Fruit fly (Drosophila melanogaster) whole organism: ENCODE results near the gene CG31038.

ENCODE experiments used
- CG8478 ChIP-seq: fragments of >200 bp; optimal IDR thresholded peaks from 2 replicates; lab custom pipeline; 2018; ENCODE audit warnings: inconsistent platforms
- Dll ChIP-seq: fragments of >200 bp; optimal IDR thresholded peaks from 2 replicates; lab custom pipeline; 2017
- EcR ChIP-seq, 2 experiments: fragments of >200 bp; optimal IDR thresholded peaks; 2 replicates each; lab custom pipeline; 2017; ENCODE audit warnings: missing biosample characterization in 2 of 2, missing genetic modification characterization in 2 of 2, missing genetic modification reagents in 2 of 2
- pan ChIP-seq: fragments of >200 bp; optimal IDR thresholded peaks from 2 replicates; lab custom pipeline; 2017
- psq ChIP-seq: fragments of >200 bp; optimal IDR thresholded peaks from 2 replicates; lab custom pipeline; 2017
- usp ChIP-seq: fragments of >200 bp; optimal IDR thresholded peaks from 2 replicates; lab custom pipeline; 2017; ENCODE audit warnings: missing biosample characterization, missing genetic modification characterization, mixed read lengths

Gene CG31038

DNA sequence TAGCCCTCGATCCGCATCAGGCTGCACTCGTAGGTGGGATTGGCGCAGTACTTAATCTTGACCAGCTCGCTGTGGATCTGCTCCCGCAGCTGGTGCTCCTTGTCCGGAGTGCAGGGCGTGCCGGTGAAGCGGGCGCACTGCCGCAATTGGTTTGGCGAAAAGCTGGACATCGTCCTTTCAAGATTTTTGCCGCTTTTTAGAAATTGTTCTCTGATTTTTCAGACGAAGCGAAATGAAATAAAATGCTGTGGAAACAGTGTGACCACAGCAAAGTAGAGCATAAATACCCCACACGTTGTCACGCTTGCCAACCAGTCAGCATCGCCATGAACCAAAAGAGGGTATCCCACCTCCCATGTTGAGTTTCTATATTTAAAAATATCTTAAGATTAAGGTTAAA, 19.6 kb upstream of the CG31038 start, which contains the start of gene dgt1:
Gene dgt1, minus strand, starts transcription at position 264 of the 400 bp plus-strand sequence.
- TF ChIP-seq usp (no peak), CG8478 (lab: Kevin White, UChicago) (no peak), EcR (GFP tag; optimal IDR thresholded peaks at IDR 0.05; lab: Kevin White, UChicago) (no peak), Dll (lab: Kevin White, UChicago) (no peak), psq (no peak), pan (lab: Kevin White, UChicago) (no peak)

DNA sequence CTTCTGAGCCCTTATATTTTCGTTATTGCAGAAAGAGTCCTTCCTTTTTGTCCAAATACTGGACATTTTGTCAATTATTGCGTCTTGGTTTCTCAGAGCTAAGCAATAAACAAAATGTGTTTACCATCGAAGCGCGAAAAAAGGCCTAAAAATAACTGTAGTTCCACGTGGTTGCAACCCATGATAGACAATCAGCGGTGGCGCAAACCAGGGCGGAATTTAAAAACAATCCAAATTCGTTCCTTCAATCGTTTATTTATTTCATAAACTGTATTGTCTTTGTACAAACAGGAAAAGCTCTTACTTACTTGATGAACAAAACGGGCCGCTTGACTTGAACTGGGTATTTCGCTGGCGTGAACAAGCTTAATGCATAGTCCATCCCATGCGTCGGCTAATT, 18.1 kb upstream of the CG31038 start, which contains the start of gene CG7824:
Gene CG7824, minus strand, starts transcription at position 131 of the 400 bp plus-strand sequence.
- TF ChIP-seq usp, result no peak
- TF ChIP-seq CG8478 (lab: Kevin White, UChicago), result no peak
- no peak for TF ChIP-seq psq
- no peak for TF ChIP-seq EcR (GFP tag; optimal IDR thresholded peaks at IDR 0.05; lab: Kevin White, UChicago)
- TF ChIP-seq pan (lab: Kevin White, UChicago), result no peak
- TF ChIP-seq Dll (lab: Kevin White, UChicago), result no peak

DNA sequence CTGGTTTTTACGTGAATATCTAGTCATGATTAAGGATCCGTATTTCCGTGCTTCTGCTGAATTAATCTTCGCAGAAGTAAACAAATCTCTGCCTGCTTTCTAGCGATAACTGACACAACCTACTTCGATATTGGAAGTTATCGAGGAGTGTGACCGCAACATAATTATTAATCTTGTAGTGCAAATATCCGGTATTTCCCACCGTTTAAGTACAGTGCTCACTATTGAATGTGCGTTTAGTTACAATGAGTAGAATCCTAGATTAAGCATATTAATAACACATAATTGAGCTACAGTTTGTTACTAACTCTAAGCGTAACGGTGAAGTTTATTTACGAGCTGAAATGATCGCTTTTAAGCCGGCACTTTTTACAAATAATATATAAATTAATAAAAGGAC, 17.1 kb upstream of the CG31038 start:
- TF ChIP-seq Dll (lab: Kevin White, UChicago), result no peak
- no peak for TF ChIP-seq pan (lab: Kevin White, UChicago)
- no peak for TF ChIP-seq usp
- TF ChIP-seq psq, result no peak
- TF ChIP-seq CG8478 (lab: Kevin White, UChicago), result no peak
- TF ChIP-seq EcR (GFP tag; optimal IDR thresholded peaks at IDR 0.05; lab: Kevin White, UChicago), result no peak

DNA sequence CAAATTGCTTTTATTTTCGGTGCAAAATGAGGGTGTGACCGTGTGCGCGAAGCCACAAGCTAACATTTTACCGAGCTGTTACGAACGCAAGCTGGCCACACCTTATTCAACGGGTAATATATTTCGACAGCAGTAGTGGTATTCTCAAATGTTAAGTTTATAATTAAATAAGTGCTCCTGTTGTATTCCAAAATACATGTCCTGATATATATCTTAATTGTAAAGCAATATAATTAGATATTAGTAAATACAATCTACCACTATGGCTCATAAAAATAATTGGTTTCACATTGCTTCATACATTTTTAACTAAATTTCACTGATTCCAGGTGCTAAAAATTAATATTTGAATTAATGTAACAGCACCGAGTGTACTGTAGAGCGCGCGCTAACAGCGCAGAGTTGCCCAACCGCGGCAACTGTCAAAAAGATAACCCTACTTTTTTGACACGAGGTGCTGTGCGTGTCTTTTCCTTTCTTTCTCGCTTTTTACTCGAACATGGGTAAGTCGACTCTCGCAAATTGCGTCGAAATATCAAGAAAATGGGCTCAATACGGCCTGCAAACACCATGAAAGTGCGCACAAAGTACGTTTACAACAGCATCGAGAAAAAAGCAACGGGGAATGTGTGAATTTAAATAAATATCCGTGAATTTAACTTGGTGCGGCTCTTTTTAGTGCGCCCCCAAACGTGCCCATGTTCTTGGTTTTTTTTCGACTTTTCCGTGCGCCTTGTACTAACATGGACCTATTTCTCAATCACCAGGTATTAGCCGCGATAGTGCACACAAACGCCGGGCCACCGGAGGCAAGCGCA, 15.2 kb upstream of the CG31038 start, which contains the start of the genes CG15514 and RpS8:
Gene CG15514, minus strand, starts transcription at position 63 of the 818 bp plus-strand sequence.
Gene RpS8, plus strand, starts transcription at position 151 of the 818 bp plus-strand sequence.
- no peak for TF ChIP-seq CG8478 (lab: Kevin White, UChicago)
- no peak for TF ChIP-seq psq
- TF ChIP-seq Dll (lab: Kevin White, UChicago), result no peak
- TF ChIP-seq usp, result no peak
- no peak for TF ChIP-seq EcR (GFP tag; optimal IDR thresholded peaks at IDR 0.05; lab: Kevin White, UChicago)
- no peak for TF ChIP-seq pan (lab: Kevin White, UChicago)

DNA sequence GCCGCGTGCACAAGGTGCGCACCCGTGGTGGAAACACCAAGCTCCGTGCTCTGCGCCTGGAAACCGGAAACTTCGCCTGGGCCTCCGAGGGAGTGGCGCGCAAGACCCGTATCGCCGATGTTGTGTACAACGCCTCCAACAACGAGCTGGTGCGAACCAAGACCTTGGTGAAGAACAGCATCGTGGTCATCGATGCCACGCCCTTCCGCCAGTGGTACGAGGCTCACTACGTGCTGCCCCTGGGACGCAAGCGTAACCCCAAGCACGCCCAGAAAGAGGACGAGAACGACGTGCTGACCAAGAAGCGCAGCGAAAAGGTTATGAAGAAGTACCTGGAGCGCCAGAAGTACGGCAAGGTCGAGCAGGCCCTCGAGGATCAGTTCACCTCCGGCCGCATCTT, 14.1 kb upstream of the CG31038 start:
- TF ChIP-seq EcR (GFP tag; optimal IDR thresholded peaks at IDR 0.05; lab: Kevin White, UChicago), result no peak
- TF ChIP-seq usp, result no peak
- no peak for TF ChIP-seq CG8478 (lab: Kevin White, UChicago)
- TF ChIP-seq psq, result no peak
- no peak for TF ChIP-seq pan (lab: Kevin White, UChicago)
- TF ChIP-seq Dll (lab: Kevin White, UChicago), result no peak

DNA sequence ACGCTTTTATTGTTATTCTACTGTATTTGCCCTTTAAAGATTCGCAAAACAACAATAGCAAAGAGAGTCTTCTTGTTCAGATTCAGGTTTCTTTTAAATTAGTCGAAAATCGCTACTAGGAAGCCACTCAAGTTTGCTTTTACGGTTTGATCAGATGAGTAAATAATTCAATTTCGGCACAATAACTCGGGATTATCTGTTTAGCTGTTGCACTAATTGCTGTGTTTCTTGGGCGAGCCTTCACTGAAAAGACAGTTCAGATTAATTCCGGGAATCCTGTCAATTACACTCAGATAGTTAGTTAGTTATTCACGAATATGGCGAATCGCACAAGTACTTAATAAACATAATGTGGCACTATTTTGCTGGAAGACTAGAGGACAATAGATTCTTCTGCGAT, 10.2 kb upstream of the CG31038 start:
- no peak for TF ChIP-seq pan (lab: Kevin White, UChicago)
- TF ChIP-seq Dll (lab: Kevin White, UChicago), result no peak
- no peak for TF ChIP-seq CG8478 (lab: Kevin White, UChicago)
- TF ChIP-seq usp, result no peak
- no peak for TF ChIP-seq psq
- TF ChIP-seq EcR (GFP tag; optimal IDR thresholded peaks at IDR 0.05; lab: Kevin White, UChicago), result no peak

DNA sequence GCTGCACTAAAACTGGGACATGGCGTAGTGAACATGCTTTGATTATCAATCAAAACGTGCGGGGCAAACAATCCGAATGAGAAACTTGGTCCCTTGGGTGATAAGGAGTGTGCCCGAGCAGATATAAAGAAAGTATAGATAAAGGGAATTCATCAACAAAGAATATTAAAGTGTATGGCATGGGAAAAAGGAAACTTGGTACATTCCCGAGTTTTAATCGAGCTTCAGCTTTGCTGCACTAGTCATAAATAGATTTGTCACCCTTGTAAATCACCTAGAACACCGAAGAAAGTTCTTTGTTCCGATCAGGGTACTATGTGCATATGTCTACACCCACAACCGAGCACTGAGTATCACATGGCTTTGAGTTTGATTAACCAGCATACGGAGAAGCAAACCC, 9.4 kb upstream of the CG31038 start:
- TF ChIP-seq CG8478 (lab: Kevin White, UChicago) (no peak), psq (no peak), usp (no peak), Dll (lab: Kevin White, UChicago) (no peak), EcR (GFP tag; optimal IDR thresholded peaks at IDR 0.05; lab: Kevin White, UChicago) (no peak), pan (lab: Kevin White, UChicago) (no peak)

DNA sequence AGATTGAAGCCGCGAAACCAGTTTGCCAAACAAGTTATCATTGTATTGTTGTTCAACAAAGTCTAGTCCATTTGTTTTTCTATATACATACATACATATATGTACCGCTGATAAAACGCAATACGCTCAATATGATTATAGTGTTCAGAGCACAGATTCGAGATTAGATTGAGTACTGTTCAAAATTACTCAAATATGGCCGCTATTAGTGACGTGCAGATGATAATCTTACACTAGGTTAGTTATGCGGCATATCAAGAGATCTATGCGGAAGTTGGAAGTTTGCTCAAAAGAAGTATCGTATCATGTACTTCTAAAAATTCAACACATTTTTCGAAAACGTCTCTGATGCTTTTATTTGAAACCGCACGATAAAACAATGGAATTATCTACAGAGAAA, 9.0 kb upstream of the CG31038 start:
- TF ChIP-seq Dll (lab: Kevin White, UChicago) (no peak), EcR (GFP tag; optimal IDR thresholded peaks at IDR 0.05; lab: Kevin White, UChicago) (no peak), psq (no peak), CG8478 (lab: Kevin White, UChicago) (no peak), pan (lab: Kevin White, UChicago) (no peak), usp (no peak)

DNA sequence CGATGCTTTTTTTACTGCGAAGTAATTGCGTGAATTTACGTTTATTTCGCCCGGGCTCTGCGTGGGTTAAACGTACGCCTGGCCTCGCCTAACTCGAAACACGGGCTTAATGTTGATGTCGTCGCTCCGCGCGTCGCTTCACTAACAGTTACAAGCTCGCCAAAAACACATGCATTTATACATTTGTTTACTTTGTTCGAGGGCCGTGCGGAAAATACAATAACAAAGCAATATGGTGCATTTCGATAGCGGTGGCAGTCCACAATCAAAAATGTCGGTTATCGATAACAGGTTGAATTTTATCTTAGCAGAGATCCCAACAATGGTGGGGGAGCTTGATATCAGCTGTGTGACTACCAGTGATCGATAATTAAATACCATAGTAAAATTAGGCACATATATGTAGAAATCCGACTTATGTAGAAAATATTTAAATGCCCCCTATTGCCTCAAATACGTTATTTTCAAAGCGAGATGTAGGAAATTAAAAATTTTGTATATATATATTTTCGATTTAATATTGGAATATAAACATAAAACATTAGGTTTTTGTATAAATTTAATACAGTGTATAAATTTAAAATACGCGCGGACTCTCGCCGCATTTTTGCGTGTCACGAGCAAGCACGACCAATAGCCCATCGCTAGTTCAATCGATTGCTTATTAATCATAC, 8.0 kb upstream of the CG31038 start, which contains the start of gene Zip99C:
Gene Zip99C, minus strand, starts transcription at position 220 of the 674 bp plus-strand sequence.
- TF ChIP-seq EcR (GFP tag; optimal IDR thresholded peaks at IDR 0.05; lab: Kevin White, UChicago), result no peak
- no peak for TF ChIP-seq CG8478 (lab: Kevin White, UChicago)
- no peak for TF ChIP-seq usp
- TF ChIP-seq Dll (lab: Kevin White, UChicago), result no peak
- no peak for TF ChIP-seq pan (lab: Kevin White, UChicago)
- no peak for TF ChIP-seq psq

DNA sequence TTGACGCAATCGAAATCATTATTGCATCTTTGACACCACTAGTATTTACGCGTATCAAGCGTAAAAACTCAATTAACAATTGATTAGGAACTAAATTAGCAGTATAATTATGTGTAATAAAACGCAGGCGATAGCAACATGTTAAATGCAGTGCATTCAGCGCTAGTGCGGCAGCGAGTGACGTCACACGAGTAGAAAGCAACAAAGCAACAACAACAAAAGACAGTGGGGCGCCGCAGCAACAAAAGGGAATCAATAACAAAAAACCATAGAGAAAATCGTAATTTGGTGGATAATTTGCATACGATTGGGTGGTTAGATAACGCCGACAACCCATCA, 7.5 kb upstream of the CG31038 start, which contains the start of gene CG34133:
Gene CG34133, plus strand, starts transcription at position 16 of the 339 bp plus-strand sequence.
- TF ChIP-seq pan (lab: Kevin White, UChicago) (no peak), usp (no peak), psq (no peak), Dll (lab: Kevin White, UChicago) (no peak), EcR (GFP tag; optimal IDR thresholded peaks at IDR 0.05; lab: Kevin White, UChicago) (no peak), CG8478 (lab: Kevin White, UChicago) (no peak)

DNA sequence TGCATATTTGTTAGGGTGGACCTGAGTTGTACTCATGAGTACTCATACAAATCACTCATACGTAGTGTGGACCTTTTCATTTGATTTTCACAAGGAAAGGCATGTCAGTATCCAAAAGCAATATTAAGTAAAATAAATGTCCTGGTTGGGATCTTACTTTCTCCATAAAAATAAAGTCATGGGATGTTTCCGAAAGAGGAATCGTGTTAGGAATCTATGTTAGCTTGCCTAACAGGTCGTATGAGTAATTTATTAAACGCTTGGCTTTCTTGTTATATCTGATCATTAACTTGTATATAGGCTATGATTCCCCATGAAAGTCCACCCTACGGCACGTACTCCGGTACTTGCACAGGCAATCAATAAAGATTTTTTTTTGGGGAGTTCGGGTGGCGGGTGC, 1.0 kb upstream of the CG31038 start:
- TF ChIP-seq Dll (lab: Kevin White, UChicago) (no peak), CG8478 (lab: Kevin White, UChicago) (no peak), pan (lab: Kevin White, UChicago) (no peak), usp (no peak), EcR (GFP tag; optimal IDR thresholded peaks at IDR 0.05; lab: Kevin White, UChicago) (no peak)
